Fruit fly (Drosophila melanogaster) whole organism, adult: ENCODE measurements around the gene Sfp24C1.

Experiments used
- CG7101 ChIP-seq: fragments of 200-800 bp; sonication (Bioruptor generic); optimal IDR thresholded peaks from 2 replicates; lab custom pipeline; 2018; ENCODE audit warnings: missing biosample characterization, mild to moderate bottlenecking, missing genetic modification characterization, moderate library complexity
- Crg-1 ChIP-seq: fragments of 200-800 bp; sonication (Bioruptor generic); optimal IDR thresholded peaks from 2 replicates; lab custom pipeline; 2016; ENCODE audit warnings: missing biosample characterization, missing genetic modification characterization
- cic ChIP-seq: fragments of 200-800 bp; sonication (Bioruptor generic); optimal IDR thresholded peaks from 2 replicates; lab custom pipeline; 2017; ENCODE audit warnings: missing biosample characterization, mild to moderate bottlenecking, missing genetic modification characterization, moderate library complexity
- cnc ChIP-seq, 2 experiments: fragments of >200 bp; optimal IDR thresholded peaks; 2 replicates each; lab custom pipeline; 2017
- ovo ChIP-seq: fragments of 200-800 bp; sonication (Bioruptor generic); optimal IDR thresholded peaks from 2 replicates; lab custom pipeline; 2016; ENCODE audit warnings: missing biosample characterization, missing genetic modification characterization
- pad ChIP-seq: fragments of 200-800 bp; sonication (Bioruptor generic); optimal IDR thresholded peaks from 3 replicates; lab custom pipeline; 2017; ENCODE audit warnings: missing biosample characterization, missing genetic modification characterization, mild to moderate bottlenecking, moderate library complexity, missing genetic modification reagents
- toe ChIP-seq: fragments of 200-800 bp; sonication (Bioruptor generic); optimal IDR thresholded peaks from 2 replicates; lab custom pipeline; 2016; ENCODE audit warnings: missing biosample characterization, missing genetic modification characterization

DNA sequence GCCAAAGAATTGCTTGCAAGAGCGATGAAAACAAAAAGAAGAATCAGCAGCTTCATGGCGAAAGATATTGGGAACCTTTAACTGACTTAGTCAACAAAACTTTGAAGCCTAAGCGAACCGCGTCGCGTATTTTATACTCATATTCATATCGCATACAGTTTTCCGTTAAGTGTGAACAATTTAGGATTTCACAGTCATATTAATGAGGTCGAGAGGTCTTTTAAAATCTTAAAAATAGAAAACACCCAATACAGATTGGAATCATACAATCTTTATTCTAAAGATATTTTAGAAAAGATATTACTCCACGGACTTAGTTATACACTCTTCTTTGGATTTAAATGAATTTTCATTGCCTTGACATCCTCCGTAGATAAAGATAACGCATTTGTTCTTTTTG lies 6.7 kb upstream of the Sfp24C1 start, which contains the start of gene Acp24A4:
- TF ChIP-seq toe (GFP tag; lab: Kevin White, UChicago): no peak
- TF ChIP-seq Crg-1 (GFP tag; lab: Kevin White, UChicago): no peak
- TF ChIP-seq ovo (GFP tag; lab: Kevin White, UChicago): no peak
- no peak for TF ChIP-seq cic
- TF ChIP-seq cnc (optimal IDR thresholded peaks at IDR 0.05; lab: Kevin White, UChicago): no peak
- no peak for TF ChIP-seq pad (GFP tag; lab: Kevin White, UChicago)
- TF ChIP-seq CG7101 (tag; lab: Kevin White, UChicago): no peak
